Worm (Caenorhabditis elegans) whole organism, L4 larva: ENCODE measurements around the gene clec-233.
A peak's percentile ranks its signal among the peaks of the same experiment; 100 is the strongest.

ENCODE experiments used
- F10B5.3 ChIP-seq: sonication (generic microtip); optimal IDR thresholded peaks from 2 replicates; lab custom pipeline; 2016; ENCODE audit warnings: mild to moderate bottlenecking, missing genetic modification characterization, missing compliant biosample characterization
- F26F4.8 ChIP-seq: fragments of 200-800 bp; sonication (Bioruptor generic); conservative IDR thresholded peaks from 2 replicates; pipeline ENCODE4 v1.3.6; 2022; ENCODE audit warnings: missing genetic modification characterization, missing compliant biosample characterization
- F44E2.7 ChIP-seq: fragments of 200-800 bp; sonication (Bioruptor generic); IDR thresholded peaks from 2 replicates; pipeline ENCODE4 v2.1.2; 2022; ENCODE audit warnings: missing genetic modification characterization, missing compliant biosample characterization
- T20F7.1 ChIP-seq: fragments of 200-800 bp; sonication (Bioruptor generic); optimal IDR thresholded peaks from 2 replicates; lab custom pipeline; 2018; ENCODE audit warnings: mild to moderate bottlenecking, missing genetic modification characterization, missing compliant biosample characterization
- ZK337.2 ChIP-seq: fragments of 200-800 bp; sonication (Bioruptor generic); IDR thresholded peaks from 2 replicates; pipeline ENCODE4 v1.3.6; 2022; ENCODE audit warnings: missing genetic modification reagents, missing genetic modification characterization, missing compliant biosample characterization
- ZK546.5 ChIP-seq, 2 experiments: sonication (generic microtip); optimal IDR thresholded peaks; 2 replicates each; lab custom pipeline; 2017; ENCODE audit warnings: missing biosample characterization in 2 of 2, missing genetic modification characterization in 2 of 2
- aha-1 ChIP-seq: fragments of 150-350 bp; peaks from one replicate; lab custom pipeline; 2014; ENCODE audit warnings: missing biosample characterization, missing genetic modification characterization
- ama-1 ChIP-seq: fragments of 150-350 bp; optimal IDR thresholded peaks from 2 replicates; lab custom pipeline; 2014; ENCODE audit warnings: inconsistent platforms, mixed read lengths
- arid-1 ChIP-seq: fragments of 200-800 bp; sonication (Bioruptor generic); conservative IDR thresholded peaks from 2 replicates; pipeline ENCODE4 v1.3.6; 2022; ENCODE audit warnings: missing genetic modification reagents, missing genetic modification characterization, missing compliant biosample characterization
- attf-4 ChIP-seq: sonication (generic microtip); optimal IDR thresholded peaks from 3 replicates; lab custom pipeline; 2017; ENCODE audit warnings: missing biosample characterization, missing genetic modification characterization
- ceh-32 ChIP-seq: sonication (generic microtip); optimal IDR thresholded peaks from 2 replicates; lab custom pipeline; 2016; ENCODE audit warnings: mild to moderate bottlenecking, missing genetic modification characterization, missing compliant biosample characterization; ENCODE audit not compliant: poor library complexity
- ceh-82 ChIP-seq: sonication (generic microtip); optimal IDR thresholded peaks from 2 replicates; lab custom pipeline; 2017; ENCODE audit warnings: missing biosample characterization, missing genetic modification characterization
- daf-19 ChIP-seq: fragments of 200-800 bp; sonication (Bioruptor generic); conservative IDR thresholded peaks from 2 replicates; pipeline ENCODE4 v1.3.6; 2022; ENCODE audit warnings: missing genetic modification characterization, missing compliant biosample characterization
- duxl-1 ChIP-seq: sonication (generic microtip); optimal IDR thresholded peaks from 2 replicates; lab custom pipeline; 2016; ENCODE audit warnings: mild to moderate bottlenecking, missing genetic modification characterization, moderate library complexity, missing compliant biosample characterization; ENCODE audit not compliant: poor library complexity
- fos-1 ChIP-seq: fragments of 150-350 bp; optimal IDR thresholded peaks from 2 replicates; lab custom pipeline; 2014; ENCODE audit warnings: missing biosample characterization, missing genetic modification characterization
- lin-38 ChIP-seq: fragments of 200-800 bp; sonication (Bioruptor generic); IDR thresholded peaks from 2 replicates; pipeline ENCODE4 v1.3.6; 2022; ENCODE audit warnings: missing genetic modification reagents, missing genetic modification characterization, missing compliant biosample characterization
- nhr-10 ChIP-seq: fragments of 150-350 bp; optimal IDR thresholded peaks from 2 replicates; lab custom pipeline; 2014; ENCODE audit warnings: missing biosample characterization, missing genetic modification characterization
- nhr-42 ChIP-seq: fragments of 200-800 bp; sonication (Bioruptor generic); IDR thresholded peaks from 2 replicates; pipeline ENCODE4 v1.3.6; 2022; ENCODE audit warnings: missing genetic modification characterization, missing compliant biosample characterization
- nhr-6 ChIP-seq: fragments of 150-350 bp; optimal IDR thresholded peaks from 2 replicates; lab custom pipeline; 2014; ENCODE audit warnings: missing biosample characterization, missing genetic modification characterization
- nhr-76 ChIP-seq: fragments of 150-350 bp; optimal IDR thresholded peaks from 2 replicates; lab custom pipeline; 2014; ENCODE audit warnings: missing biosample characterization, missing genetic modification characterization
- php-3 ChIP-seq: fragments of 200-800 bp; sonication (Bioruptor generic); IDR thresholded peaks from 2 replicates; pipeline ENCODE4 v1.3.6; 2022; ENCODE audit warnings: missing genetic modification reagents, missing genetic modification characterization, missing compliant biosample characterization
- rbr-2 ChIP-seq: sonication (generic microtip); optimal IDR thresholded peaks from 2 replicates; lab custom pipeline; 2016; ENCODE audit warnings: missing genotype, missing genetic modification characterization, missing compliant biosample characterization
- saeg-2 ChIP-seq: fragments of 200-800 bp; sonication (Bioruptor generic); IDR thresholded peaks from 2 replicates; pipeline ENCODE4 v1.3.6; 2022; ENCODE audit warnings: missing genetic modification reagents, missing genetic modification characterization, missing compliant biosample characterization
- set-16 ChIP-seq: fragments of 200-800 bp; sonication (Bioruptor generic); IDR thresholded peaks from 2 replicates; pipeline ENCODE4 v1.3.6; 2022; ENCODE audit warnings: missing genetic modification reagents, missing genetic modification characterization, missing compliant biosample characterization
- snpc-4 ChIP-seq: fragments of 150-350 bp; optimal IDR thresholded peaks from 2 replicates; lab custom pipeline; 2014; ENCODE audit warnings: missing biosample characterization, missing genetic modification characterization
- spr-1 ChIP-seq: sonication (generic microtip); optimal IDR thresholded peaks from 2 replicates; lab custom pipeline; 2016; ENCODE audit warnings: mild to moderate bottlenecking, missing genetic modification characterization, missing compliant biosample characterization
- tra-1 ChIP-seq: fragments of 200-800 bp; sonication (Bioruptor generic); IDR thresholded peaks from 2 replicates; pipeline ENCODE4 v1.3.6; 2022; ENCODE audit warnings: missing genetic modification reagents, missing genetic modification characterization, missing compliant biosample characterization
- unc-62 ChIP-seq, 3 experiments: fragments of 150-350 bp in 1 of 3; sonication (generic microtip); optimal IDR thresholded peaks in 2 of 3; peaks in 1 of 3; 1 replicate in 1 of 3; 2 replicates in 2 of 3; lab custom pipeline; 2014 to 2017; ENCODE audit warnings: missing biosample characterization in 3 of 3, missing genetic modification characterization in 3 of 3, missing genetic modification reagents in 3 of 3, missing genotype in 1 of 3
- zag-1 ChIP-seq: fragments of 150-350 bp; optimal IDR thresholded peaks from 2 replicates; lab custom pipeline; 2014; ENCODE audit warnings: missing biosample characterization, missing genetic modification characterization
- ztf-11 ChIP-seq: fragments of 150-350 bp; optimal IDR thresholded peaks from 2 replicates; lab custom pipeline; 2014; ENCODE audit warnings: missing biosample characterization, missing genetic modification characterization
- ztf-7 ChIP-seq: fragments of 150-350 bp; optimal IDR thresholded peaks from 2 replicates; lab custom pipeline; 2014; ENCODE audit warnings: missing biosample characterization, missing genetic modification characterization

The clec-233 gene

ce11 chrV:16195379-16195778 lies 38.3 kb upstream of the clec-233 start, which contains the start of gene rabr-3:
rabr-3 (plus strand) TSS chrV:16195679.
- TF ChIP-seq nhr-6 (tag; lab: Kevin White, UChicago) (no peak), lin-38 (GFP tag; lab: Robert Waterston, UW) (no peak), ceh-32 (tag; lab: Kevin White, UChicago) (no peak), F44E2.7 (GFP tag; lab: Robert Waterston, UW) (no peak), F26F4.8 (GFP tag; lab: Robert Waterston, UW) (no peak), fos-1 (tag; lab: Kevin White, UChicago) (no peak), rbr-2 (no peak), tra-1 (GFP tag; lab: Robert Waterston, UW) (no peak), php-3 (GFP tag; lab: Robert Waterston, UW) (no peak), arid-1 (GFP tag; lab: Robert Waterston, UW) (no peak), T20F7.1 (no peak), saeg-2 (GFP tag; lab: Robert Waterston, UW) (no peak)

- TF ChIP-seq F10B5.3 (no peak), zag-1 (no peak), set-16 (GFP tag; lab: Robert Waterston, UW) (no peak), nhr-76 (no peak), ztf-11 (tag; lab: Kevin White, UChicago) (no peak), spr-1 (no peak)
Measured at ce11 chrV:16198016-16198415, 35.7 kb upstream of the clec-233 start, which contains the start of gene F11A5.5. F11A5.5 (plus strand) TSS chrV:16198316.

- TF ChIP-seq F26F4.8 (GFP tag; lab: Robert Waterston, UW) = no peak
- peak in 1 of 2 experiments; percentile 15 for TF ChIP-seq unc-62 (GFP tag; optimal IDR thresholded peaks at IDR 0.05 in 1 of 2; lab: Kevin White, UChicago)
- no peak for TF ChIP-seq unc-62 (tag; optimal IDR thresholded peaks at IDR 0.05; lab: Kevin White, UChicago)
- no peak for TF ChIP-seq ZK337.2
- TF ChIP-seq attf-4 = no peak
Measured at ce11 chrV:16201730-16202129, 32.0 kb upstream of the clec-233 start, which contains the start of gene F11A5.17. F11A5.17 (plus strand) TSS chrV:16202030.

- TF ChIP-seq ceh-82 (tag; lab: Kevin White, UChicago) (no peak), duxl-1 (tag; lab: Kevin White, UChicago) (no peak), ZK546.5 (tag; optimal IDR thresholded peaks at IDR 0.05; lab: Kevin White, UChicago) (no peak)
Measured at ce11 chrV:16202618-16203017, 31.1 kb upstream of the clec-233 start, which contains the start of gene F11A5.18. F11A5.18 (plus strand) TSS chrV:16202918.

ce11 chrV:16204888-16205287 lies 28.8 kb upstream of the clec-233 start, which contains the start of gene irld-26:
irld-26 (plus strand) TSS chrV:16205188.
- TF ChIP-seq snpc-4 (tag; lab: Kevin White, UChicago) = no peak
- TF ChIP-seq unc-62 (GFP tag; optimal IDR thresholded peaks at IDR 0.05 in 1 of 2; lab: Kevin White, UChicago) = peak in 1 of 2 experiments; percentile 13
- TF ChIP-seq unc-62 (tag; optimal IDR thresholded peaks at IDR 0.05; lab: Kevin White, UChicago) = no peak

ce11 chrV:16209837-16210236 lies 23.9 kb upstream of the clec-233 start, which contains the start of gene oac-15:
oac-15 (minus strand) TSS chrV:16209937.
- TF ChIP-seq ztf-7 (tag; lab: Kevin White, UChicago) = no peak
- TF ChIP-seq aha-1 (tag; lab: Kevin White, UChicago) = peak; percentile 80

ce11 chrV:16210257-16211002 lies 23.3 kb upstream of the clec-233 start, which contains the start of gene F11A5.16:
F11A5.16 (plus strand) TSS chrV:16210952.
- TF ChIP-seq ama-1 (lab: Kevin White, UChicago) (no peak), nhr-10 (tag; lab: Kevin White, UChicago) (no peak), nhr-42 (no peak), set-16 (GFP tag; lab: Robert Waterston, UW) (peak; percentile 63), daf-19 (GFP tag; lab: Robert Waterston, UW) (no peak), lin-38 (GFP tag; lab: Robert Waterston, UW) (no peak)
- TF ChIP-seq, all 104 proteins: peak for 1
